Worm (Caenorhabditis elegans): ENCODE measurements around the gene R08B4.3.

DNA sequence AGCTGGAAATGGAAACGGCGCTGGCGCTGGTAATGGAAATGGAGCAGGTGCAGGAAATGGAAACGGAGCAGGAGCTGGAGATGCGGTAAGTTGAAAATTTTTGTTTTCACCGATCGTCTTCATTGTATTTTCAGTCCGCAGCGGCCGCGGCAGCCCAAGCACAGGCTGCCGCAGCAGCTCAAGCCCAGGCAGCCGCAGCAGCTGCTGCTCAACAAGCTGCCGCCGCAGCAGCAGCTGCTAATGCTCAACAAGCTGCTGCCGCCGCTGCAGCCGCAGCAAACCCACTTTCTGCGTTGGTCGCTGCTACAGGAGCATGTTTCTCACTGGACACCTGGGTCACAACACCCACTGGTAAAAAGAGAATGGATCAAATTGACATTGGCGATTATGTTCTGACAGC lies 6.4 kb downstream of the R08B4.3 start:
- TF ChIP-seq ztf-23 (GFP tag; IDR thresholded peaks at IDR 0.05) (no peak), ref-1 (GFP tag; conservative IDR thresholded peaks at IDR 0.05) (no peak), ztf-29 (GFP tag; IDR thresholded peaks at IDR 0.05) (no peak)

All from whole organism, midembryonic.